Fruit fly (Drosophila melanogaster): Measurements from ENCODE around the gene sfl.

sfl gene

DNA sequence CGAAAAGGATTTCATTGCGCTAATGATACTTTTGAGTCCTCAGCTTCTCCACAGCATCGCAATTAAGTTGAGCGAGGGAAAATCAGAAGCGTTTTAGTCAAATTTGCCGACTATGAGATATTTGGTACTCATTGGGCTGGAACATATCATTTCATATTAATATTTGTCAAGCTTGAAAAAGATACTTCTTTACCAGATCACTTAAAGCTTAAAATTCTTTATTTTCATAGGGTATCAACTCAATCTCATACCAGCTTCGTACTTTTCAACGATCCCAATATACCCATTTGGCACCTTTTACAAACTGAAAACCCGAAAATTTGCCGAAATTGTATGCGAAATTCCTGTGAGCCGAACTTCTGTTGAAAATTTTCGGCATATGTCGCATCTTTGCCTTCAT lies 23.7 kb upstream of the sfl start (continued):
- TF ChIP-seq CG3032 (tag; optimal IDR thresholded peaks at IDR 0.05) (no peak), topi (GFP tag; optimal IDR thresholded peaks at IDR 0.05) (peak; percentile 62), OdsH (GFP tag; optimal IDR thresholded peaks at IDR 0.05) (peak; percentile 49), Eip78C (GFP tag) (peak; percentile 85), CG9139 (GFP tag; optimal IDR thresholded peaks at IDR 0.05) (no peak), dsx (GFP tag; optimal IDR thresholded peaks at IDR 0.05; ENCODE audit: poor library complexity, severe bottlenecking) (no peak), fkh (GFP tag; optimal IDR thresholded peaks at IDR 0.05) (no peak), CG4318 (GFP tag; optimal IDR thresholded peaks at IDR 0.05) (no peak), CG15336 (GFP tag; IDR thresholded peaks at IDR 0.05) (no peak), Sox14 (GFP tag; optimal IDR thresholded peaks at IDR 0.05) (peak; percentile 43)

dm6 chr3L:6482838-6483237 lies 12.6 kb upstream of the sfl start:
- TF ChIP-seq CG7368 (GFP tag; optimal IDR thresholded peaks at IDR 0.05) (peak; percentile 42), CG1621 (tag; optimal IDR thresholded peaks at IDR 0.05) (peak; percentile 8), fkh (GFP tag; optimal IDR thresholded peaks at IDR 0.05) (no peak), CG11902 (GFP tag; optimal IDR thresholded peaks at IDR 0.05) (peak; percentile 4), CG8632 (GFP tag; optimal IDR thresholded peaks at IDR 0.05) (peak; percentile 27), Sox102F (GFP tag; optimal IDR thresholded peaks at IDR 0.05) (no peak), CG9139 (GFP tag; optimal IDR thresholded peaks at IDR 0.05) (peak; percentile 18), fd85E (GFP tag; optimal IDR thresholded peaks at IDR 0.05) (no peak), ss (GFP tag; optimal IDR thresholded peaks at IDR 0.05) (peak; percentile 31 to 58), CG10631 (GFP tag; optimal IDR thresholded peaks at IDR 0.05) (peak; percentile 64), CG16779 (tag; optimal IDR thresholded peaks at IDR 0.05) (peak; percentile 68), acj6 (GFP tag; optimal IDR thresholded peaks at IDR 0.05) (peak; percentile 59), vri (GFP tag; optimal IDR thresholded peaks at IDR 0.05) (no peak), CG8119 (GFP tag; IDR thresholded peaks at IDR 0.05) (peak; percentile 93), salr (GFP tag; optimal IDR thresholded peaks at IDR 0.05) (peak in 1 of 2 experiments; percentile 81), lz (GFP tag; optimal IDR thresholded peaks at IDR 0.05) (peak; percentile 36), net (GFP tag; optimal IDR thresholded peaks at IDR 0.05) (peak; percentile 73), CG6808 (GFP tag; optimal IDR thresholded peaks at IDR 0.05) (peak; percentile 59), Sox15 (GFP tag; optimal IDR thresholded peaks at IDR 0.05) (peak; percentile 0), CG6854 (GFP tag; optimal IDR thresholded peaks at IDR 0.05) (no peak), Sox14 (GFP tag; optimal IDR thresholded peaks at IDR 0.05) (peak; percentile 62), Ets21C (GFP tag; optimal IDR thresholded peaks at IDR 0.05) (peak; percentile 16), topi (GFP tag; optimal IDR thresholded peaks at IDR 0.05) (peak; percentile 51), CG34406 (GFP tag; optimal IDR thresholded peaks at IDR 0.05) (peak; percentile 48), CG6792 (GFP tag; optimal IDR thresholded peaks at IDR 0.05) (peak; percentile 47), CG6163 (GFP tag; IDR thresholded peaks at IDR 0.05) (peak; percentile 91), achi (GFP tag; optimal IDR thresholded peaks at IDR 0.05) (peak; percentile 70), svp (GFP tag) (peak; percentile 70), Hr38 (GFP tag; optimal IDR thresholded peaks at IDR 0.05) (peak; percentile 58), CG6276 (GFP tag; optimal IDR thresholded peaks at IDR 0.05) (peak; percentile 89), Eip78C (GFP tag) (peak; percentile 95), CG8319 (GFP tag; optimal IDR thresholded peaks at IDR 0.05) (peak; percentile 29), Met (GFP tag; optimal IDR thresholded peaks at IDR 0.05) (peak; percentile 19), CG32006 (GFP tag; optimal IDR thresholded peaks at IDR 0.05) (peak; percentile 90), Eip75B (GFP tag; optimal IDR thresholded peaks at IDR 0.05) (peak; percentile 67), fd59A (GFP tag; optimal IDR thresholded peaks at IDR 0.05) (peak; percentile 9), Lpt (GFP tag; optimal IDR thresholded peaks at IDR 0.05) (peak; percentile 81), Smox (GFP tag; optimal IDR thresholded peaks at IDR 0.05) (peak; percentile 4), CG15336 (GFP tag; IDR thresholded peaks at IDR 0.05) (peak; percentile 95), OdsH (GFP tag; optimal IDR thresholded peaks at IDR 0.05) (peak; percentile 75), eg (GFP tag; IDR thresholded peaks at IDR 0.05) (peak; percentile 96), spab (GFP tag; optimal IDR thresholded peaks at IDR 0.05) (peak; percentile 53), Eip93F (GFP tag; optimal IDR thresholded peaks at IDR 0.05) (no peak), CG31627 (GFP tag; optimal IDR thresholded peaks at IDR 0.05) (no peak), Hr39 (GFP tag; optimal IDR thresholded peaks at IDR 0.05) (peak; percentile 37), dac (GFP tag; optimal IDR thresholded peaks at IDR 0.05) (peak; percentile 76), Ets96B (tag; optimal IDR thresholded peaks at IDR 0.05) (peak; percentile 65)

All from whole organism, prepupa.